Worm (Caenorhabditis elegans) whole organism, L2 larva: ENCODE measurements around the gene zig-6.

Experiments
- C34F6.9 ChIP-seq: fragments of 150-350 bp; optimal IDR thresholded peaks from 2 replicates; lab custom pipeline; 2014; ENCODE audit warnings: missing biosample characterization, missing genetic modification characterization
- F13H6.1 ChIP-seq: sonication (generic microtip); optimal IDR thresholded peaks from 2 replicates; lab custom pipeline; 2016; ENCODE audit warnings: missing genetic modification characterization, missing compliant biosample characterization
- Y55F3AM.14 ChIP-seq: fragments of 200-800 bp; sonication (Bioruptor generic); optimal IDR thresholded peaks from 2 replicates; lab custom pipeline; 2018; ENCODE audit warnings: mild to moderate bottlenecking, missing genetic modification characterization, missing compliant biosample characterization
- aly-2 ChIP-seq: fragments of 150-350 bp; optimal IDR thresholded peaks from 2 replicates; lab custom pipeline; 2014; ENCODE audit warnings: missing biosample characterization, missing genetic modification characterization
- ama-1 ChIP-seq: fragments of 150-350 bp; optimal IDR thresholded peaks from 2 replicates; lab custom pipeline; 2018; ENCODE audit warnings: inconsistent platforms
- blmp-1 ChIP-seq: sonication (generic microtip); optimal IDR thresholded peaks from 2 replicates; lab custom pipeline; 2017; ENCODE audit warnings: missing genetic modification characterization, mild to moderate bottlenecking, missing compliant biosample characterization, antibody characterized with exemption, moderate library complexity; ENCODE audit not compliant: insufficient read depth
- ceh-16 ChIP-seq: fragments of 150-350 bp; optimal IDR thresholded peaks from 2 replicates; lab custom pipeline; 2014; ENCODE audit warnings: missing biosample characterization, missing genetic modification characterization
- crh-2 ChIP-seq: sonication (generic microtip); optimal IDR thresholded peaks from 2 replicates; lab custom pipeline; 2017; ENCODE audit warnings: missing biosample characterization, missing genetic modification characterization
- elt-3 ChIP-seq: sonication (generic microtip); optimal IDR thresholded peaks from 2 replicates; lab custom pipeline; 2017; ENCODE audit warnings: missing biosample characterization, missing genetic modification characterization
- fos-1 ChIP-seq: fragments of 150-350 bp; optimal IDR thresholded peaks from 2 replicates; lab custom pipeline; 2014; ENCODE audit warnings: missing biosample characterization, missing genetic modification characterization
- gmeb-1 ChIP-seq: fragments of 150-350 bp; optimal IDR thresholded peaks from 2 replicates; lab custom pipeline; 2014; ENCODE audit warnings: missing biosample characterization, missing genetic modification characterization
- lin-11 ChIP-seq: fragments of 150-350 bp; sonication (generic microtip); optimal IDR thresholded peaks from 2 replicates; lab custom pipeline; 2014; ENCODE audit warnings: missing biosample characterization, missing genetic modification characterization, inconsistent platforms, mixed read lengths
- lin-39 ChIP-seq: fragments of 150-350 bp; optimal IDR thresholded peaks from 2 replicates; lab custom pipeline; 2014; ENCODE audit warnings: missing biosample characterization, missing genetic modification reagents, missing genetic modification characterization
- lsy-2 ChIP-seq, 2 experiments: fragments of 150-350 bp in 1 of 2; sonication (generic microtip) in 1 of 2; optimal IDR thresholded peaks; 2 replicates each; lab custom pipeline; 2014 to 2017; ENCODE audit warnings: missing biosample characterization in 2 of 2, missing genetic modification characterization in 2 of 2
- mab-5 ChIP-seq: fragments of 150-350 bp; optimal IDR thresholded peaks from 2 replicates; lab custom pipeline; 2014; ENCODE audit warnings: missing biosample characterization, missing genetic modification characterization
- mbf-1 ChIP-seq: sonication (generic microtip); optimal IDR thresholded peaks from 2 replicates; lab custom pipeline; 2017; ENCODE audit warnings: missing biosample characterization, missing genetic modification characterization
- mdl-1 ChIP-seq, 2 experiments: fragments of 150-350 bp in 1 of 2; sonication (generic microtip) in 1 of 2; optimal IDR thresholded peaks; 2 replicates each; lab custom pipeline; 2017; ENCODE audit warnings: missing biosample characterization in 2 of 2, missing genetic modification characterization in 2 of 2
- nhr-10 ChIP-seq: sonication (generic microtip); optimal IDR thresholded peaks from 2 replicates; lab custom pipeline; 2017; ENCODE audit warnings: missing biosample characterization, missing genetic modification characterization
- nhr-11 ChIP-seq: fragments of 150-350 bp; optimal IDR thresholded peaks from 2 replicates; lab custom pipeline; 2014; ENCODE audit warnings: missing biosample characterization, missing genetic modification characterization
- nhr-12 ChIP-seq: fragments of 150-350 bp; optimal IDR thresholded peaks from 2 replicates; lab custom pipeline; 2014; ENCODE audit warnings: missing biosample characterization, missing genetic modification characterization
- nhr-129 ChIP-seq: fragments of 150-350 bp; optimal IDR thresholded peaks from 2 replicates; lab custom pipeline; 2014; ENCODE audit warnings: missing biosample characterization, missing genetic modification characterization
- nhr-21 ChIP-seq: fragments of 150-350 bp; optimal IDR thresholded peaks from 2 replicates; lab custom pipeline; 2014; ENCODE audit warnings: missing biosample characterization, missing genetic modification characterization
- nhr-23 ChIP-seq: fragments of 150-350 bp; optimal IDR thresholded peaks from 2 replicates; lab custom pipeline; 2014; ENCODE audit warnings: missing biosample characterization, missing genetic modification reagents, missing genetic modification characterization
- nhr-237 ChIP-seq: fragments of 150-350 bp; optimal IDR thresholded peaks from 2 replicates; lab custom pipeline; 2014; ENCODE audit warnings: missing biosample characterization, missing genetic modification characterization
- nhr-25 ChIP-seq: fragments of 150-350 bp; sonication (generic microtip); optimal IDR thresholded peaks from 3 replicates; lab custom pipeline; 2014; ENCODE audit warnings: missing biosample characterization, missing genetic modification characterization
- nhr-6 ChIP-seq: fragments of 150-350 bp; optimal IDR thresholded peaks from 2 replicates; lab custom pipeline; 2014; ENCODE audit warnings: missing biosample characterization, missing genetic modification characterization
- nhr-77 ChIP-seq: fragments of 150-350 bp; optimal IDR thresholded peaks from 2 replicates; lab custom pipeline; 2014; ENCODE audit warnings: missing biosample characterization, missing genetic modification characterization
- peb-1 ChIP-seq: fragments of 150-350 bp; optimal IDR thresholded peaks from 2 replicates; lab custom pipeline; 2014; ENCODE audit warnings: missing biosample characterization, missing genetic modification characterization
- sem-4 ChIP-seq: fragments of 150-350 bp; optimal IDR thresholded peaks from 2 replicates; lab custom pipeline; 2014; ENCODE audit warnings: missing biosample characterization, missing genetic modification reagents, missing genetic modification characterization
- skn-1 ChIP-seq: sonication (generic microtip); optimal IDR thresholded peaks from 2 replicates; lab custom pipeline; 2017; ENCODE audit warnings: missing biosample characterization, missing genetic modification characterization
- sma-3 ChIP-seq: sonication (generic microtip); optimal IDR thresholded peaks from 2 replicates; lab custom pipeline; 2016; ENCODE audit warnings: missing genetic modification reagents, missing genetic modification characterization, missing compliant biosample characterization
- sma-9 ChIP-seq, 2 experiments: fragments of 150-350 bp in 1 of 2; sonication (generic microtip) in 1 of 2; optimal IDR thresholded peaks; 2 replicates each; lab custom pipeline; 2014 to 2016; ENCODE audit warnings: missing genetic modification characterization in 2 of 2, mild to moderate bottlenecking in 1 of 2, missing biosample characterization in 1 of 2, missing compliant biosample characterization in 1 of 2, missing genetic modification reagents in 1 of 2, moderate library complexity in 1 of 2
- unc-39 ChIP-seq: fragments of 150-350 bp; optimal IDR thresholded peaks from 2 replicates; lab custom pipeline; 2014; ENCODE audit warnings: missing biosample characterization, missing genetic modification characterization
- unc-55 ChIP-seq: fragments of 150-350 bp; sonication (generic microtip); optimal IDR thresholded peaks from 3 replicates; lab custom pipeline; 2014; ENCODE audit warnings: missing biosample characterization, missing genetic modification reagents, missing genetic modification characterization
- unc-62 ChIP-seq: fragments of 150-350 bp; optimal IDR thresholded peaks from 2 replicates; lab custom pipeline; 2014; ENCODE audit warnings: missing biosample characterization, missing genetic modification reagents, missing genetic modification characterization
- ztf-1 ChIP-seq: fragments of 200-800 bp; sonication (Bioruptor generic); conservative IDR thresholded peaks from 2 replicates; pipeline ENCODE4 v1.3.6; 2022; ENCODE audit warnings: missing genetic modification characterization, missing compliant biosample characterization
- ztf-11 ChIP-seq: sonication (generic microtip); optimal IDR thresholded peaks from 2 replicates; lab custom pipeline; 2017; ENCODE audit warnings: missing biosample characterization, missing genetic modification characterization
- ztf-4 ChIP-seq: fragments of 150-350 bp; optimal IDR thresholded peaks from 2 replicates; lab custom pipeline; 2014; ENCODE audit warnings: missing biosample characterization, missing genetic modification characterization

zig-6 gene

DNA sequence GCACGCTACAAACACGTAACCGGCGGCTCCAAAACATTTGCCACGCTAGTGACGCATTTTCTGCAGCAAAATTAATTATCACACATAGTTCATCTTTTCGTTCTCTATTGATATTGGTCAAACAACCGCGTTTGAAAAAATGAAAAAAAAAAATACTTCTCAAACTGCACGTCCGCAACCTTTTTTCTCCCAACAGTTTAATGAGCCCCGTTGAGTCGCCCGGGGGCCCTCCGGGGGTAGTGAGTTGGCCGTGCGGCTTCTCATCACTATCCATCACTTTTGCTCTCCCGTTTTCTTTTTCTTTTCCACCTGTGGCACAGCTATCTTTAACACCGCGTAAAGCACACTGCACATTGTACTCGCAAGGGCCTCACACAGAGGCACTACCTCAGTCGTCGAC is 20.6 kb upstream of the zig-6 start:
- TF ChIP-seq C34F6.9 (tag; lab: Kevin White, UChicago) (peak; percentile 25), gmeb-1 (tag; lab: Kevin White, UChicago) (no peak), lin-11 (tag; lab: Kevin White, UChicago) (no peak), nhr-77 (tag; lab: Kevin White, UChicago) (no peak), blmp-1 (tag; lab: Kevin White, UChicago) (no peak), unc-62 (GFP tag; lab: Kevin White, UChicago) (no peak), peb-1 (tag; lab: Kevin White, UChicago) (no peak), sem-4 (tag; lab: Kevin White, UChicago) (no peak), skn-1 (tag; lab: Kevin White, UChicago) (no peak), mbf-1 (tag; lab: Kevin White, UChicago) (no peak), unc-55 (GFP tag; lab: Kevin White, UChicago) (no peak), nhr-12 (tag; lab: Kevin White, UChicago) (no peak), lsy-2 (tag; optimal IDR thresholded peaks at IDR 0.05; lab: Kevin White, UChicago) (peak in 1 of 2 experiments; percentile 38), ceh-16 (tag; lab: Kevin White, UChicago) (no peak), aly-2 (tag; lab: Kevin White, UChicago) (no peak), sma-3 (no peak), F13H6.1 (tag; lab: Kevin White, UChicago) (peak; percentile 59)

- TF ChIP-seq sem-4 (tag; lab: Kevin White, UChicago) (no peak), blmp-1 (tag; lab: Kevin White, UChicago) (peak; percentile 32), ztf-11 (tag; lab: Kevin White, UChicago) (no peak), sma-9 (GFP tag; optimal IDR thresholded peaks at IDR 0.05; lab: Kevin White, UChicago) (peak; percentile 40), sma-9 (tag; optimal IDR thresholded peaks at IDR 0.05; lab: Kevin White, UChicago) (no peak), fos-1 (peak; percentile 28), elt-3 (tag; lab: Kevin White, UChicago) (no peak), lin-39 (tag; lab: Kevin White, UChicago) (no peak)
Observed at ce11 chrX:5208831-5209230, 20.0 kb upstream of the zig-6 start.

DNA sequence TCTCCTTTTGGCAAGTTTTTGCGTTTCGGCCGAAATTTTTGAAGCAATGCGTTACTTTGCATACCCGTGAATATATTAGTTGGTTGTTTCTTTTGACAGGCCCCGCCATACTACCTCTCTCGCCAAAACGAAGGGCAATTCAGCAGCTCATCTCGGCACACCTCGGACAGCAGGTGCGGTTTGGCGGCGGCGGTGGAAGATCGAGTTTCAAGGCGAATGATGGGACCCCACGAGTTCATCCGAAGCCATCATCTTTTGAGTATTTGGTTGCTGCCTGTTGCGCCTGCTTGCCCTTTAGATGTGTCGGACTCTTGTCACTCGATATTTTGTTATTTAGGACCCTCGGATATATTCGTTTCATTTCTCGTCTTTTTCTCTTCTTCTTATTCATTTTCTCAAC is 19.4 kb upstream of the zig-6 start:
- TF ChIP-seq lsy-2 (tag; optimal IDR thresholded peaks at IDR 0.05; lab: Kevin White, UChicago) (peak in 1 of 2 experiments; percentile 8), peb-1 (tag; lab: Kevin White, UChicago) (no peak), nhr-129 (tag; lab: Kevin White, UChicago) (peak; percentile 22), F13H6.1 (tag; lab: Kevin White, UChicago) (peak; percentile 71)

DNA sequence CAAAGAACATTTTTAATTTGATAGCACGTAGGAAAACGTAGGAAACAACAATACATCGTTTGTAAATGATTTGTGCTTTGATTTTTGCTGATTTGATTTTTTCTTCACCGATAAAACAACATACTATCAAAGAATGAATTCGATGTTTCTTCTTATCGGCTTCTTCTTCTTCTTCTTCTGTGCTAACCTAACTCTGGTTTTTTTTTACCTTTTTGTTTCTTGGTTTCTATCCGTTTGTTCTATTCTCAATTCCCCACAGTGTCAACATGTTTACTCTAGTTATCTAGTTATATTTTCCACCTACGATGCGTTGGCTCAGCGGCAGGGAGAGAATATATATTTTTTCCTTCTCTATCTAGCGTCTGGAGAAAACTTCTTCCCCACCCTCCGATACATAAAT is 18.9 kb upstream of the zig-6 start:
- TF ChIP-seq crh-2 (tag; lab: Kevin White, UChicago) (peak; percentile 13), fos-1 (peak; percentile 14), ceh-16 (tag; lab: Kevin White, UChicago) (no peak)

- TF ChIP-seq sma-9 (GFP tag; optimal IDR thresholded peaks at IDR 0.05; lab: Kevin White, UChicago) (peak; percentile 18), sma-9 (tag; optimal IDR thresholded peaks at IDR 0.05; lab: Kevin White, UChicago) (no peak), nhr-129 (tag; lab: Kevin White, UChicago) (peak; percentile 22), nhr-21 (tag; lab: Kevin White, UChicago) (no peak), blmp-1 (tag; lab: Kevin White, UChicago) (no peak), nhr-23 (no peak), aly-2 (tag; lab: Kevin White, UChicago) (no peak), mbf-1 (tag; lab: Kevin White, UChicago) (no peak)
Observed at ce11 chrX:5205561-5205960, 16.7 kb upstream of the zig-6 start, which contains the start of gene H28G03.2. Gene H28G03.2, plus strand, starts transcription at chrX:5205760.

ce11 chrX:5202923-5203322 is 14.0 kb upstream of the zig-6 start:
- TF ChIP-seq nhr-10 (tag; lab: Kevin White, UChicago) (no peak), ama-1 (lab: Kevin White, UChicago) (no peak), mdl-1 (tag; optimal IDR thresholded peaks at IDR 0.05; lab: Kevin White, UChicago) (no peak), gmeb-1 (tag; lab: Kevin White, UChicago) (no peak), ztf-4 (no peak), nhr-12 (tag; lab: Kevin White, UChicago) (no peak), nhr-11 (tag; lab: Kevin White, UChicago) (no peak), C34F6.9 (tag; lab: Kevin White, UChicago) (no peak), lin-11 (tag; lab: Kevin White, UChicago) (no peak), mbf-1 (tag; lab: Kevin White, UChicago) (no peak), blmp-1 (tag; lab: Kevin White, UChicago) (no peak), Y55F3AM.14 (GFP tag; lab: Kevin White, UChicago) (no peak), unc-62 (GFP tag; lab: Kevin White, UChicago) (no peak), nhr-237 (no peak), mab-5 (tag; lab: Kevin White, UChicago) (no peak), nhr-6 (tag; lab: Kevin White, UChicago) (no peak), ztf-1 (GFP tag; lab: Robert Waterston, UW) (no peak), nhr-25 (no peak), unc-39 (tag; lab: Kevin White, UChicago) (no peak)
